Worm (Caenorhabditis elegans): ENCODE data around the gene sdn-1.

The sdn-1 gene

DNA sequence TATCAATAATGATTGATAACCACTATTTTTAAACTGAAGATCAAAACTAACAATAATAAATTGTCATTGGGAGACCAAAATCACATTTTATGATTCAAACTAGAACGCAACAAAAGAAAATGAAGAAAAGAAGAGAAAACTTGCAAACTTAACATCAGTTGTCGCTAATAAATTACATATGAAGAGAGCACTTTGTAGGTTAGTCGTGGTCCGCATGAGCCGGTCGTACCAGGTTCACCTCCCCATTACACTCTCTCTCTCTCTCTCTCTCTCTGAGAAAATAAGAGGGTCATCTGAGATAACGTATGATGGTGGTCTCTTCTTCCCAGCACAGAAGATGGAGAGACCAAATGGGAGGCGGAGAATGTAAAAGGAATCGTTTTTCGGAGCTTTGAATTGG lies 36.0 kb upstream of the sdn-1 start:
- TF ChIP-seq lin-15B (tag; optimal IDR thresholded peaks at IDR 0.05) = no peak
- peak; percentile 58 for TF ChIP-seq nhr-71 (tag; optimal IDR thresholded peaks at IDR 0.05)
- no peak for TF ChIP-seq fkh-8 (tag; optimal IDR thresholded peaks at IDR 0.05)
- TF ChIP-seq lin-14 (GFP tag; optimal IDR thresholded peaks at IDR 0.05) = peak; percentile 61
- TF ChIP-seq lsy-2 (tag; optimal IDR thresholded peaks at IDR 0.05) = peak; percentile 3 to 28
- TF ChIP-seq unc-30 (tag; optimal IDR thresholded peaks at IDR 0.05) = no peak
- TF ChIP-seq mdl-1 (tag; optimal IDR thresholded peaks at IDR 0.05) = peak in 1 of 2 experiments; percentile 5
- peak; percentile 14 for TF ChIP-seq snu-23 (GFP tag; optimal IDR thresholded peaks at IDR 0.05)
- TF ChIP-seq nhr-20 (tag; optimal IDR thresholded peaks at IDR 0.05) = peak; percentile 41
- TF ChIP-seq ceh-88 (GFP tag; IDR thresholded peaks at IDR 0.05) = no peak
- TF ChIP-seq snpc-4 (tag; optimal IDR thresholded peaks at IDR 0.05) = no peak
- TF ChIP-seq dsc-1 (tag; optimal IDR thresholded peaks at IDR 0.05) = peak; percentile 42
- no peak for TF ChIP-seq hlh-17 (GFP tag; optimal IDR thresholded peaks at IDR 0.05; ENCODE audit: borderline replicate concordance)
- TF ChIP-seq pqm-1 (tag; optimal IDR thresholded peaks at IDR 0.05) = no peak
- no peak for TF ChIP-seq nhr-85 (tag)
- no peak for TF ChIP-seq aly-2 (tag; optimal IDR thresholded peaks at IDR 0.05)
- no peak for TF ChIP-seq hlh-4 (tag; optimal IDR thresholded peaks at IDR 0.05)
- peak; percentile 72 for TF ChIP-seq rnt-1 (tag; optimal IDR thresholded peaks at IDR 0.05)
- TF ChIP-seq lin-39 (tag; optimal IDR thresholded peaks at IDR 0.05) = no peak
- TF ChIP-seq unc-130 (tag; optimal IDR thresholded peaks at IDR 0.05) = peak; percentile 16
- no peak for TF ChIP-seq blmp-1 (tag; optimal IDR thresholded peaks at IDR 0.05)
- no peak for TF ChIP-seq nhr-19 (GFP tag; conservative IDR thresholded peaks at IDR 0.05)

DNA sequence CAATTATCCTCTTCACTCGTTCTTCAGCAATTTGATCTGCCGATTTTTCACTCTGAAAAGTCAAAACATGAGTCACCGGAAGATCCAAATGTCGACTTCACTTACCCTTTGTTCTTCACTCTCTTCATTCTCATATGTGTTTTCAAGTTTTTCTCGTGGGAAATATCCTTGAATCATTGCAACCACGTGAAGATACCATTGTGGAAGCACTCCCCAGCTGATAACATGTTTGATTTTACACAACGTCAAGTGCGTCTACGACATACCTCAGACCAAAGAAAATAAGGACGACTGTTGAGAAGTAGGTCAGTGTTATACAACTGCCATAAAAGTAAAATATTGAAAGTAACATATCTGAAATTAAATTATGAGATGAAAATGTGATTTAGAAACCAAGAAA lies 35.3 kb upstream of the sdn-1 start, which contains the start of gene M79.2:
M79.2 (minus strand) TSS at position 354 of the 400 bp plus-strand sequence.
- TF ChIP-seq elt-2 (tag; optimal IDR thresholded peaks at IDR 0.05) (peak; percentile 17), C04F5.9 (tag; optimal IDR thresholded peaks at IDR 0.05) (no peak), nhr-28 (tag; optimal IDR thresholded peaks at IDR 0.05) (no peak), nhr-85 (tag) (no peak), lin-35 (GFP tag; optimal IDR thresholded peaks at IDR 0.05) (peak in 1 of 2 experiments; percentile 37), swsn-7 (tag; optimal IDR thresholded peaks at IDR 0.05) (no peak), mdl-1 (tag; optimal IDR thresholded peaks at IDR 0.05) (peak in 1 of 2 experiments; percentile 33), lin-14 (GFP tag; optimal IDR thresholded peaks at IDR 0.05) (peak; percentile 41), mab-9 (GFP tag; IDR thresholded peaks at IDR 0.05) (no peak), elt-3 (tag; optimal IDR thresholded peaks at IDR 0.05) (peak in 1 of 6 experiments; percentile 0), blmp-1 (tag; optimal IDR thresholded peaks at IDR 0.05) (peak; percentile 45), nhr-19 (GFP tag; conservative IDR thresholded peaks at IDR 0.05) (no peak)

DNA sequence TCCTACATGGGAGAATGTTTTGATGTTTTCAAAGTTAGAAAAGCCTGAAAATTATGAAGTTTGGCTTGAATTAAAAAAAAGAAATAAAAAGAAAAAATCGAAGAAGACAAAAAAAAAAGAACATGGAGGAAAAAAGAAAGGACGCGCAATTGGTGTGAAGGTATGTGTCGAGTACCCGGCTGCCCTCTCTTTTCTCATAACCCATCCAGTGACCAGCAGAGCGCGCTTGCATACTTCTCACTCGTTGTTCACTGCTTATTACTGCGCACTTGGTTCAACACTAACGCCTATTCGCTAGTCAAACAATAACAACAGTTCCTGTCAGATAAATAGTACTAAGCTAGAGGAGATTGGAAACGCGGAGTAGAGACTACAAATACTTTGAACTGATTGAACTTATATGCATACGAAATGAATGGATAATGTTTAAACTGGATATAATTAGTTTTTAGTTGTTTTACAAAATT lies 31.1 kb upstream of the sdn-1 start, which contains the start of gene abl-1:
abl-1 (minus strand) TSS at position 51 of the 467 bp plus-strand sequence.
- peak; percentile 22 for TF ChIP-seq swsn-7 (tag; optimal IDR thresholded peaks at IDR 0.05)
- TF ChIP-seq mdl-1 (tag; optimal IDR thresholded peaks at IDR 0.05) = peak in 1 of 2 experiments; percentile 12
- TF ChIP-seq lin-14 (GFP tag; optimal IDR thresholded peaks at IDR 0.05) = peak; percentile 64
- TF ChIP-seq C16A3.4 (tag; optimal IDR thresholded peaks at IDR 0.05) = peak; percentile 1
- TF ChIP-seq lin-35 (GFP tag; optimal IDR thresholded peaks at IDR 0.05) = peak in 1 of 2 experiments; percentile 27
- TF ChIP-seq ets-5 (GFP tag; IDR thresholded peaks at IDR 0.05) = no peak
- TF ChIP-seq zip-4 (GFP tag; optimal IDR thresholded peaks at IDR 0.05) = no peak
- TF ChIP-seq nhr-71 (tag; optimal IDR thresholded peaks at IDR 0.05) = peak; percentile 11
- TF ChIP-seq blmp-1 (tag; optimal IDR thresholded peaks at IDR 0.05) = peak; percentile 44
- peak; percentile 38 for TF ChIP-seq skn-1 (tag; optimal IDR thresholded peaks at IDR 0.05)
- TF ChIP-seq snu-23 (GFP tag; optimal IDR thresholded peaks at IDR 0.05) = peak; percentile 26
- TF ChIP-seq zag-1 (tag; optimal IDR thresholded peaks at IDR 0.05) = no peak
- no peak for TF ChIP-seq jun-1 (tag; optimal IDR thresholded peaks at IDR 0.05)
- TF ChIP-seq lsy-2 (tag; optimal IDR thresholded peaks at IDR 0.05) = peak in 1 of 2 experiments; percentile 32
- TF ChIP-seq nhr-85 (tag) = peak; percentile 8
- peak; percentile 18 for TF ChIP-seq mep-1 (tag; optimal IDR thresholded peaks at IDR 0.05)
- peak; percentile 17 for TF ChIP-seq rnt-1 (tag; optimal IDR thresholded peaks at IDR 0.05)
- no peak for TF ChIP-seq egl-27 (tag; optimal IDR thresholded peaks at IDR 0.05)
- no peak for TF ChIP-seq ceh-88 (GFP tag; IDR thresholded peaks at IDR 0.05)
- peak; percentile 26 for TF ChIP-seq nhr-20 (tag; optimal IDR thresholded peaks at IDR 0.05)

Measured in whole organism, L1 larva.